Worm (Caenorhabditis elegans) whole organism, L1 larva: Measurements from ENCODE around the gene M163.1.

ENCODE experiments used
- F16B12.6 ChIP-seq: fragments of 150-350 bp; optimal IDR thresholded peaks from 2 replicates; lab custom pipeline; 2014; ENCODE audit warnings: missing biosample characterization, missing genetic modification characterization
- alr-1 ChIP-seq: fragments of 200-800 bp; sonication (Bioruptor generic); optimal IDR thresholded peaks from 2 replicates; lab custom pipeline; 2018; ENCODE audit warnings: borderline replicate concordance, mild to moderate bottlenecking, missing genetic modification characterization, missing compliant biosample characterization
- ama-1 ChIP-seq: fragments of 150-350 bp; optimal IDR thresholded peaks from 2 replicates; lab custom pipeline; 2014
- blmp-1 ChIP-seq: fragments of 150-350 bp; optimal IDR thresholded peaks from 2 replicates; lab custom pipeline; 2014; ENCODE audit warnings: missing biosample characterization, missing genetic modification characterization
- ceh-63 ChIP-seq: fragments of 200-800 bp; sonication (Bioruptor generic); optimal IDR thresholded peaks from 2 replicates; lab custom pipeline; 2018; ENCODE audit warnings: mild to moderate bottlenecking, missing genetic modification characterization, missing compliant biosample characterization
- ceh-82 ChIP-seq, 3 experiments: fragments of 150-350 bp in 1 of 3; sonication (generic microtip) in 2 of 3; optimal IDR thresholded peaks; 2 replicates each; lab custom pipeline; 2014 to 2017; ENCODE audit warnings: missing biosample characterization in 3 of 3, missing genetic modification characterization in 3 of 3
- ceh-90 ChIP-seq: sonication (generic microtip); optimal IDR thresholded peaks from 2 replicates; lab custom pipeline; 2016; ENCODE audit warnings: missing genetic modification characterization, missing compliant biosample characterization
- dsc-1 ChIP-seq: sonication (generic microtip); optimal IDR thresholded peaks from 2 replicates; lab custom pipeline; 2016; ENCODE audit warnings: mild to moderate bottlenecking, missing genetic modification characterization, missing compliant biosample characterization
- efl-1 ChIP-seq, 4 experiments: fragments of 150-350 bp; optimal IDR thresholded peaks in 3 of 4; peaks in 1 of 4; 1 replicate in 1 of 4; 2 replicates in 3 of 4; lab custom pipeline; 2014; ENCODE audit warnings: missing biosample characterization in 2 of 4, missing genetic modification characterization in 2 of 4, missing genetic modification reagents in 2 of 4
- egl-27 ChIP-seq, 2 experiments: fragments of 150-350 bp in 1 of 2; sonication (generic microtip); optimal IDR thresholded peaks; 3 replicates each; lab custom pipeline; 2017 to 2018; ENCODE audit warnings: missing biosample characterization in 2 of 2, missing genetic modification characterization in 2 of 2, missing genetic modification reagents in 2 of 2
- elt-2 ChIP-seq: sonication (generic microtip); optimal IDR thresholded peaks from 2 replicates; lab custom pipeline; 2016; ENCODE audit warnings: missing genetic modification characterization, mild to moderate bottlenecking, inconsistent platforms, missing compliant biosample characterization, missing genetic modification reagents
- elt-3 ChIP-seq, 6 experiments: fragments of 150-350 bp in 1 of 6; sonication (generic microtip); optimal IDR thresholded peaks; 2 replicates each; lab custom pipeline; 2017 to 2018; ENCODE audit warnings: missing biosample characterization in 6 of 6, missing genetic modification characterization in 6 of 6, inconsistent platforms in 1 of 6
- hpl-2 ChIP-seq: fragments of 150-350 bp; optimal IDR thresholded peaks from 2 replicates; lab custom pipeline; 2014; ENCODE audit warnings: missing biosample characterization, missing genetic modification reagents, missing genetic modification characterization
- jun-1 ChIP-seq: fragments of 150-350 bp; optimal IDR thresholded peaks from 2 replicates; lab custom pipeline; 2014; ENCODE audit warnings: missing biosample characterization, missing genetic modification reagents, missing genetic modification characterization
- lin-13 ChIP-seq: fragments of 150-350 bp; optimal IDR thresholded peaks from 2 replicates; lab custom pipeline; 2014; ENCODE audit warnings: missing biosample characterization, missing genetic modification reagents, missing genetic modification characterization
- lin-14 ChIP-seq: fragments of 200-800 bp; sonication (Bioruptor generic); optimal IDR thresholded peaks from 2 replicates; lab custom pipeline; 2018; ENCODE audit warnings: mild to moderate bottlenecking, missing genetic modification characterization, moderate library complexity, missing compliant biosample characterization
- lin-35 ChIP-seq, 2 experiments: fragments of 150-350 bp; optimal IDR thresholded peaks; 2 replicates each; lab custom pipeline; 2014; ENCODE audit warnings: missing biosample characterization in 2 of 2, missing genetic modification characterization in 2 of 2, missing genetic modification reagents in 2 of 2
- lir-3 ChIP-seq: sonication (generic microtip); optimal IDR thresholded peaks from 2 replicates; lab custom pipeline; 2016; ENCODE audit warnings: mild to moderate bottlenecking, missing genetic modification characterization, moderate library complexity, missing compliant biosample characterization; ENCODE audit not compliant: poor library complexity
- lsy-2 ChIP-seq, 2 experiments: fragments of 150-350 bp; optimal IDR thresholded peaks; 2 replicates each; lab custom pipeline; 2014; ENCODE audit warnings: missing biosample characterization in 2 of 2, missing genetic modification characterization in 2 of 2
- mdl-1 ChIP-seq, 2 experiments: fragments of 150-350 bp; optimal IDR thresholded peaks; 2 replicates each; lab custom pipeline; 2014 to 2017; ENCODE audit warnings: missing biosample characterization in 2 of 2, missing genetic modification characterization in 2 of 2, inconsistent platforms in 1 of 2
- mef-2 ChIP-seq: fragments of 150-350 bp; optimal IDR thresholded peaks from 2 replicates; lab custom pipeline; 2014; ENCODE audit warnings: missing biosample characterization, missing genetic modification characterization
- mep-1 ChIP-seq: fragments of 150-350 bp; optimal IDR thresholded peaks from 2 replicates; lab custom pipeline; 2014; ENCODE audit warnings: missing biosample characterization, missing genetic modification characterization
- nhr-11 ChIP-seq: fragments of 150-350 bp; optimal IDR thresholded peaks from 2 replicates; lab custom pipeline; 2014; ENCODE audit warnings: missing biosample characterization, missing genetic modification characterization
- nhr-12 ChIP-seq: sonication (generic microtip); optimal IDR thresholded peaks from 2 replicates; lab custom pipeline; 2017; ENCODE audit warnings: missing biosample characterization, missing genetic modification characterization
- nhr-19 ChIP-seq: fragments of 200-800 bp; sonication (Bioruptor generic); conservative IDR thresholded peaks from 2 replicates; pipeline ENCODE4 v1.3.6; 2022; ENCODE audit warnings: missing genetic modification characterization, missing compliant biosample characterization
- nhr-20 ChIP-seq: sonication (generic microtip); optimal IDR thresholded peaks from 2 replicates; lab custom pipeline; 2016; ENCODE audit warnings: mild to moderate bottlenecking, missing genetic modification characterization, missing compliant biosample characterization
- nhr-237 ChIP-seq: fragments of 150-350 bp; optimal IDR thresholded peaks from 2 replicates; lab custom pipeline; 2014; ENCODE audit warnings: missing biosample characterization, missing genetic modification characterization
- nhr-47 ChIP-seq: sonication (generic microtip); optimal IDR thresholded peaks from 2 replicates; lab custom pipeline; 2016; ENCODE audit warnings: mild to moderate bottlenecking, missing genetic modification characterization, moderate library complexity, missing compliant biosample characterization
- nhr-71 ChIP-seq: sonication (generic microtip); optimal IDR thresholded peaks from 2 replicates; lab custom pipeline; 2016; ENCODE audit warnings: mild to moderate bottlenecking, missing genetic modification characterization, moderate library complexity, missing compliant biosample characterization
- nhr-85 ChIP-seq: sonication (generic microtip); peaks from one replicate; lab custom pipeline; 2016; ENCODE audit warnings: missing genetic modification characterization, inconsistent platforms, missing compliant biosample characterization
- nhr-90 ChIP-seq: sonication (generic microtip); optimal IDR thresholded peaks from 2 replicates; lab custom pipeline; 2016; ENCODE audit warnings: mild to moderate bottlenecking, missing genetic modification characterization, missing compliant biosample characterization; ENCODE audit not compliant: poor library complexity
- pag-3 ChIP-seq: sonication (generic microtip); optimal IDR thresholded peaks from 2 replicates; lab custom pipeline; 2017; ENCODE audit warnings: missing genetic modification characterization, mild to moderate bottlenecking, missing compliant biosample characterization, antibody characterized with exemption, borderline replicate concordance; ENCODE audit not compliant: insufficient read depth
- pax-3 ChIP-seq: fragments of 200-800 bp; sonication (Bioruptor generic); optimal IDR thresholded peaks from 2 replicates; lab custom pipeline; 2018; ENCODE audit warnings: mild to moderate bottlenecking, missing genetic modification characterization, moderate library complexity, missing compliant biosample characterization
- rnt-1 ChIP-seq: sonication (generic microtip); optimal IDR thresholded peaks from 2 replicates; lab custom pipeline; 2016; ENCODE audit warnings: mild to moderate bottlenecking, missing genetic modification characterization, moderate library complexity, missing compliant biosample characterization
- skn-1 ChIP-seq: fragments of 150-350 bp; optimal IDR thresholded peaks from 2 replicates; lab custom pipeline; 2014; ENCODE audit warnings: missing biosample characterization, missing genetic modification characterization
- snpc-4 ChIP-seq: fragments of 150-350 bp; optimal IDR thresholded peaks from 2 replicates; lab custom pipeline; 2014; ENCODE audit warnings: missing biosample characterization, missing genetic modification characterization
- snu-23 ChIP-seq: sonication (generic microtip); optimal IDR thresholded peaks from 2 replicates; lab custom pipeline; 2016; ENCODE audit warnings: missing genetic modification characterization, missing compliant biosample characterization
- sox-4 ChIP-seq: sonication (generic microtip); optimal IDR thresholded peaks from 2 replicates; lab custom pipeline; 2016; ENCODE audit warnings: missing genetic modification characterization, missing compliant biosample characterization
- swsn-7 ChIP-seq: sonication (generic microtip); optimal IDR thresholded peaks from 2 replicates; lab custom pipeline; 2016; ENCODE audit warnings: missing genetic modification characterization, missing compliant biosample characterization
- tbx-2 ChIP-seq: sonication (generic microtip); optimal IDR thresholded peaks from 2 replicates; lab custom pipeline; 2016; ENCODE audit warnings: missing genetic modification characterization, missing compliant biosample characterization
- unc-30 ChIP-seq: sonication (generic microtip); optimal IDR thresholded peaks from 2 replicates; lab custom pipeline; 2017; ENCODE audit warnings: missing biosample characterization, missing genetic modification characterization
- unc-86 ChIP-seq: sonication (generic microtip); optimal IDR thresholded peaks from 2 replicates; lab custom pipeline; 2016; ENCODE audit warnings: missing genetic modification characterization, missing compliant biosample characterization
- vab-15 ChIP-seq: sonication (generic microtip); optimal IDR thresholded peaks from 2 replicates; lab custom pipeline; 2017; ENCODE audit warnings: missing genotype, mild to moderate bottlenecking, missing genetic modification characterization, missing compliant biosample characterization
- xbp-1 ChIP-seq: sonication (generic microtip); optimal IDR thresholded peaks from 2 replicates; lab custom pipeline; 2016; ENCODE audit warnings: missing genetic modification characterization, missing compliant biosample characterization
- zag-1 ChIP-seq: fragments of 150-350 bp; optimal IDR thresholded peaks from 2 replicates; lab custom pipeline; 2014; ENCODE audit warnings: missing biosample characterization, missing genetic modification characterization
- ztf-11 ChIP-seq, 2 experiments: sonication (generic microtip); optimal IDR thresholded peaks; 2 replicates each; lab custom pipeline; 2016 to 2017; ENCODE audit warnings: missing genetic modification characterization in 2 of 2, missing biosample characterization in 1 of 2, missing compliant biosample characterization in 1 of 2

The M163.1 gene

DNA sequence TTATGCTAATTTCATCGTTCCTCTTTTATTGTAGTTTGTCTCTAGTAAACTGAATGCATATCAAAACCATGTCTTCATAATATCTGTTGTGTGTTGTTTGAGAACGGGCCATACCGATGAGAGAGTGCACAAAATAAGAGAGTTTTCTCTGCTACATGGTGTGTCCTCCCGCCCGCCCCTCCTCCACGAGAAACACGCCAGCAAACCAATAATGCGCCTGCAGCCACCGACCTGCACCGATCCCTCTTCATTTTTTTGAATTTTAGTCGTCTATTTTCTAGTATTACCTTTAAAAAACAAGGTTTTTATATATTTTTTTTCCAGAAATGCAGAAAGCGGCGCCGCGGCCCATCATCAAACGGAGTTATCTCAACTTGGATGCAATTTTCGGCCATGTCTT, 23.4 kb downstream of the M163.1 start, which contains the start of gene gfi-3 (continued):
- TF ChIP-seq nhr-85 (tag; lab: Kevin White, UChicago) = peak; percentile 92
- no peak for TF ChIP-seq nhr-12
- TF ChIP-seq skn-1 (tag; lab: Kevin White, UChicago) = peak; percentile 60
- peak; percentile 91 for TF ChIP-seq nhr-20 (tag; lab: Kevin White, UChicago)
- TF ChIP-seq mep-1 = peak; percentile 75
- no peak for TF ChIP-seq ceh-90 (tag; lab: Kevin White, UChicago)
- TF ChIP-seq snu-23 = peak; percentile 88
- TF ChIP-seq mef-2 (tag; lab: Kevin White, UChicago) = no peak
- peak; percentile 91 for TF ChIP-seq rnt-1 (tag; lab: Kevin White, UChicago)
- peak; percentile 42 for TF ChIP-seq sox-4 (tag; lab: Kevin White, UChicago)
- TF ChIP-seq nhr-237 (tag; lab: Kevin White, UChicago) = no peak
- TF ChIP-seq alr-1 (tag; lab: Kevin White, UChicago) = no peak
- no peak for TF ChIP-seq ceh-63 (GFP tag; lab: Kevin White, UChicago)

DNA sequence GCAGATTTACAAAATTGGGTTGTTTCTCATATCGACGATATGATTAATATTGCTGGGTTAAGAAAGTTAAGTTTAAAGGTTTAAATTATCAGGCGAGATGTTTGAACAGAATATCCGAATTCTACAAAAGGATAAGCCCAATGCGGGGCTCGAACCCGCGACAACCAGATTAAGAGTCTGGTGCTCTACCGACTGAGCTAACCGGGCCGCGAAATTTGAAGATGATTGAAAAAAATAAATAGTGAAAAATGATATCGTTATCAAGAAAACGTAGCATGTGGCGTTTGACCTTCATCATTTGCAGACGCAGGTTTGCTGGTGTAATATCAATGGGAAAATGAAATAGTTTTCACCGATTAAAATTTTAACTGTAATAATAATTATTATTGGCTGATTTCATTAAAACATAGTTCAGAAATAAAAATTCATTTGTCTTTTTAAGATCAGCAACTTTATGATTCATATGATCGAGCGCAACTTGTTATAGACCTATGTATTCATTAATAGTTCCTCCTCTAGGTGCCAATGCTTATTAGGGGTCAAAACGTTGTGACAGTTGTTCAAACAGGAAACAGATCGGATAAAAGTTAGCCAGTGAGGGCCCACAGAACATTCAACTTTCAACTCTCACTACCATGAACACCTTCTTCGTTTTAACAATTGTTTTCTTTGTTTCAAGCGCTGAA, 24.7 kb downstream of the M163.1 start, which contains the start of gene M163.11:
TSS of gene M163.11 (plus strand) at position 636 of the 686 bp plus-strand sequence.
- peak; percentile 54 for TF ChIP-seq nhr-90 (tag; lab: Kevin White, UChicago)
- TF ChIP-seq nhr-71 (tag; lab: Kevin White, UChicago) = peak; percentile 63
- peak in 1 of 2 experiments; percentile 5 for TF ChIP-seq mdl-1 (tag; optimal IDR thresholded peaks at IDR 0.05; lab: Kevin White, UChicago)
- TF ChIP-seq lin-14 = peak; percentile 6
- peak; percentile 49 for TF ChIP-seq snpc-4 (tag; lab: Kevin White, UChicago)
- peak; percentile 55 for TF ChIP-seq nhr-20 (tag; lab: Kevin White, UChicago)
- TF ChIP-seq efl-1 (optimal IDR thresholded peaks at IDR 0.05; lab: Kevin White, UChicago) = no peak
- no peak for TF ChIP-seq efl-1 (GFP tag; optimal IDR thresholded peaks at IDR 0.05 in 1 of 2; lab: Kevin White, UChicago)
- TF ChIP-seq elt-3 (tag; optimal IDR thresholded peaks at IDR 0.05; lab: Kevin White, UChicago) = peak in 1 of 6 experiments; percentile 12
- TF ChIP-seq lsy-2 (tag; optimal IDR thresholded peaks at IDR 0.05; lab: Kevin White, UChicago) = no peak
- peak in 1 of 2 experiments; percentile 40 for TF ChIP-seq lin-35 (GFP tag; optimal IDR thresholded peaks at IDR 0.05; lab: Kevin White, UChicago)
- TF ChIP-seq nhr-47 (tag; lab: Kevin White, UChicago) = peak; percentile 16
- TF ChIP-seq ztf-11 (tag; optimal IDR thresholded peaks at IDR 0.05; lab: Kevin White, UChicago) = no peak
- peak; percentile 55 for TF ChIP-seq rnt-1 (tag; lab: Kevin White, UChicago)
- no peak for TF ChIP-seq blmp-1 (tag; lab: Kevin White, UChicago)
- TF ChIP-seq snu-23 = peak; percentile 50
- TF ChIP-seq F16B12.6 = no peak
- peak; percentile 58 for TF ChIP-seq nhr-19 (GFP tag; lab: Robert Waterston, UW)
- peak; percentile 24 for TF ChIP-seq elt-2 (tag; lab: Kevin White, UChicago)
- TF ChIP-seq pag-3 = no peak
- TF ChIP-seq ama-1 = no peak

DNA sequence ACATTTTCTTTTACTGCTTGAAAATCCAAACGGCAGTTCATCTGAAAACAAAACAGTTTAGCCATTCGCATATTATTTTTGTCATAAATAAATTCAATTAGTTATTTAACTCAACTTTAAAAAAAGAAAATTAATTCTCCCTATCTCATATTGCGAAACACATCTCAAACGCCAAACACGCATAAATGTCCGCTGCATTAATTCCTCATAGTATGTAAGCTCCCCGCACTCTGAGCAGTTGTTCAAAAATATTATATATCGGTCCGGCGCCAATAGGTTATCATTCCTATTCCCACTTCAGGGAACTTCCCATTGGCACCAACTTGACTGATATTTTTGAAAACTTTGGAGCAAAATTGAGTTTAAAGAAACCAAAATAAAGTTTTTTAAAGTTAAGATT, 25.4 kb downstream of the M163.1 start:
- peak; percentile 33 for TF ChIP-seq jun-1 (tag; lab: Kevin White, UChicago)
- TF ChIP-seq xbp-1 (tag; lab: Kevin White, UChicago) = peak; percentile 27
- TF ChIP-seq nhr-237 (tag; lab: Kevin White, UChicago) = no peak
- TF ChIP-seq swsn-7 (tag; lab: Kevin White, UChicago) = peak; percentile 67
- TF ChIP-seq nhr-19 (GFP tag; lab: Robert Waterston, UW) = peak; percentile 20
- no peak for TF ChIP-seq nhr-90 (tag; lab: Kevin White, UChicago)
- peak; percentile 42 for TF ChIP-seq unc-86 (tag; lab: Kevin White, UChicago)
- TF ChIP-seq unc-30 (tag; lab: Kevin White, UChicago) = no peak
- no peak for TF ChIP-seq hpl-2 (GFP tag; lab: Kevin White, UChicago)
- peak; percentile 29 for TF ChIP-seq tbx-2 (tag; lab: Kevin White, UChicago)
- TF ChIP-seq nhr-71 (tag; lab: Kevin White, UChicago) = peak; percentile 62
- no peak for TF ChIP-seq vab-15 (tag; lab: Kevin White, UChicago)
- no peak for TF ChIP-seq zag-1
- TF ChIP-seq F16B12.6 = no peak
- TF ChIP-seq lsy-2 (tag; optimal IDR thresholded peaks at IDR 0.05; lab: Kevin White, UChicago) = peak; percentile 23 to 42
- peak; percentile 98 for TF ChIP-seq snpc-4 (tag; lab: Kevin White, UChicago)
- no peak for TF ChIP-seq egl-27 (tag; optimal IDR thresholded peaks at IDR 0.05; lab: Kevin White, UChicago)
- TF ChIP-seq snu-23 = peak; percentile 29
- peak; percentile 28 for TF ChIP-seq lir-3 (tag; lab: Kevin White, UChicago)
- TF ChIP-seq ceh-82 (tag; optimal IDR thresholded peaks at IDR 0.05; lab: Kevin White, UChicago) = peak; percentile 22 to 41 (median 34)
- no peak for TF ChIP-seq mef-2 (tag; lab: Kevin White, UChicago)
- peak; percentile 32 for TF ChIP-seq pax-3 (tag; lab: Kevin White, UChicago)
- TF ChIP-seq sox-4 (tag; lab: Kevin White, UChicago) = peak; percentile 64
- no peak for TF ChIP-seq nhr-11 (tag; lab: Kevin White, UChicago)
- TF ChIP-seq dsc-1 (tag; lab: Kevin White, UChicago) = peak; percentile 82
- TF ChIP-seq lin-13 (GFP tag; lab: Kevin White, UChicago) = no peak
